Worm (Caenorhabditis elegans): ENCODE data around the gene set-2.

The set-2 gene

ce11 chrIII:4890997-4891396 lies 39.0 kb downstream of the set-2 start, which contains the start of gene F26F4.5:
Gene F26F4.5 (minus strand): TSS chrIII:4891252.
- TF ChIP-seq ceh-48 (tag; optimal IDR thresholded peaks at IDR 0.05) (no peak), pros-1 (tag; optimal IDR thresholded peaks at IDR 0.05) (no peak), fkh-10 (GFP tag; optimal IDR thresholded peaks at IDR 0.05) (no peak), ceh-22 (tag; optimal IDR thresholded peaks at IDR 0.05) (no peak), nhr-11 (tag; optimal IDR thresholded peaks at IDR 0.05) (no peak), sdc-2 (tag; optimal IDR thresholded peaks at IDR 0.05) (no peak), ceh-45 (GFP tag; IDR thresholded peaks at IDR 0.05) (no peak), dmd-4 (tag; optimal IDR thresholded peaks at IDR 0.05; ENCODE audit: borderline replicate concordance) (no peak), mec-3 (tag; optimal IDR thresholded peaks at IDR 0.05; ENCODE audit: borderline replicate concordance) (no peak), unc-55 (GFP tag; optimal IDR thresholded peaks at IDR 0.05) (no peak), tbx-7 (tag; optimal IDR thresholded peaks at IDR 0.05) (no peak), K09A11.1 (tag; optimal IDR thresholded peaks at IDR 0.05; ENCODE audit: insufficient read depth) (no peak)

- TF ChIP-seq nhr-232 (tag; optimal IDR thresholded peaks at IDR 0.05) (no peak), madf-2 (tag; optimal IDR thresholded peaks at IDR 0.05) (no peak), hlh-13 (GFP tag; optimal IDR thresholded peaks at IDR 0.05) (no peak), pha-2 (tag; optimal IDR thresholded peaks at IDR 0.05) (no peak), ceh-2 (tag; optimal IDR thresholded peaks at IDR 0.05) (no peak), rnt-1 (tag; optimal IDR thresholded peaks at IDR 0.05) (no peak), hlh-8 (tag; optimal IDR thresholded peaks at IDR 0.05) (no peak)
Measured at ce11 chrIII:4887291-4887690, 42.7 kb downstream of the set-2 start, which contains the start of gene clec-6. Gene clec-6 (minus strand): TSS chrIII:4887444.

- no peak for TF ChIP-seq unc-86 (tag; optimal IDR thresholded peaks at IDR 0.05)
Measured at ce11 chrIII:4883429-4883828, 46.6 kb downstream of the set-2 start, which contains the start of gene clec-5. Gene clec-5 (minus strand): TSS chrIII:4883606.

ce11 chrIII:4881955-4882354 lies 48.0 kb downstream of the set-2 start:
- TF ChIP-seq nhr-232 (tag; optimal IDR thresholded peaks at IDR 0.05), result no peak
- TF ChIP-seq ceh-14 (tag; optimal IDR thresholded peaks at IDR 0.05), result no peak
- no peak for TF ChIP-seq nfya-1 (tag; optimal IDR thresholded peaks at IDR 0.05)
- TF ChIP-seq pha-2 (tag; optimal IDR thresholded peaks at IDR 0.05), result no peak
- no peak for TF ChIP-seq F13H6.1 (tag; optimal IDR thresholded peaks at IDR 0.05)
- no peak for TF ChIP-seq eyg-1 (tag; optimal IDR thresholded peaks at IDR 0.05)
- no peak for TF ChIP-seq mec-3 (tag; optimal IDR thresholded peaks at IDR 0.05; ENCODE audit: borderline replicate concordance)

ce11 chrIII:4879445-4879844 lies 50.6 kb downstream of the set-2 start, which contains the start of gene C35D10.1:
Gene C35D10.1 (plus strand): TSS chrIII:4879745.
- TF ChIP-seq nhr-232 (tag; optimal IDR thresholded peaks at IDR 0.05) (no peak), T23F11.4 (GFP tag; optimal IDR thresholded peaks at IDR 0.05) (no peak), odd-2 (tag; optimal IDR thresholded peaks at IDR 0.05) (no peak), pha-2 (tag; optimal IDR thresholded peaks at IDR 0.05) (no peak), ahr-1 (tag; optimal IDR thresholded peaks at IDR 0.05) (no peak)

- TF ChIP-seq pat-9 (tag; optimal IDR thresholded peaks at IDR 0.05), result no peak
- TF ChIP-seq fkh-6 (tag; optimal IDR thresholded peaks at IDR 0.05), result no peak
- peak; percentile 22 for TF ChIP-seq unc-42 (tag; optimal IDR thresholded peaks at IDR 0.05)
- no peak for TF ChIP-seq ceh-45 (GFP tag; IDR thresholded peaks at IDR 0.05)
- TF ChIP-seq hlh-13 (GFP tag; optimal IDR thresholded peaks at IDR 0.05), result no peak
- peak; percentile 21 for TF ChIP-seq elt-2 (tag; optimal IDR thresholded peaks at IDR 0.05)
Measured at ce11 chrIII:4878281-4878680, 51.7 kb downstream of the set-2 start, which contains the start of the genes tost-1 and arx-6. Gene tost-1 (minus strand): TSS chrIII:4878311. Gene arx-6 (plus strand): TSS chrIII:4878658.
